Fruit fly (Drosophila melanogaster): ENCODE data around the gene CG2211.

Gene CG2211

dm6 chr3L:1318241-1318640 is 16.9 kb downstream of the CG2211 start, which contains the start of gene Myo61F (continued):
- no peak for TF ChIP-seq CG9609 (GFP tag; optimal IDR thresholded peaks at IDR 0.05)
- TF ChIP-seq MESR4 (GFP tag; optimal IDR thresholded peaks at IDR 0.05): no peak
- no peak for TF ChIP-seq Oli (tag; optimal IDR thresholded peaks at IDR 0.05)
- no peak for TF ChIP-seq CG17328 (GFP tag; IDR thresholded peaks at IDR 0.05)
- 0 out of 3 replicates have a peak, but pooled peaks have one; percentile 12 for TF ChIP-seq Doc3 (GFP tag; IDR thresholded peaks at IDR 0.05; ENCODE audit: partially characterized antibody)
- no peak for TF ChIP-seq CG6272 (GFP tag; IDR thresholded peaks at IDR 0.05)
- no peak for TF ChIP-seq tgo (GFP tag; IDR thresholded peaks at IDR 0.05)
- TF ChIP-seq row (GFP tag; IDR thresholded peaks at IDR 0.05): peak; percentile 16; the same call in 1 of the 3 replicates
- TF ChIP-seq Lpt (GFP tag; optimal IDR thresholded peaks at IDR 0.05): no peak
- no peak for TF ChIP-seq grau (tag; optimal IDR thresholded peaks at IDR 0.05)
- TF ChIP-seq CG3407 (GFP tag; optimal IDR thresholded peaks at IDR 0.05): no peak
- TF ChIP-seq CG14667 (GFP tag; IDR thresholded peaks at IDR 0.05): no peak
- no peak for TF ChIP-seq BtbVII (GFP tag; optimal IDR thresholded peaks at IDR 0.05)
- no peak for TF ChIP-seq CG8765 (GFP tag; IDR thresholded peaks at IDR 0.05)
- no peak for TF ChIP-seq gsb-n (tag; optimal IDR thresholded peaks at IDR 0.05)
- TF ChIP-seq CG16813 (GFP tag; IDR thresholded peaks at IDR 0.05; ENCODE audit: partially characterized antibody): no peak; the same call in 2 of the 3 replicates
- TF ChIP-seq CG6791 (GFP tag; IDR thresholded peaks at IDR 0.05; ENCODE audit: partially characterized antibody): peak; percentile 66
- peak; percentile 30; the same call in 1 of the 2 replicates for TF ChIP-seq amos (GFP tag; IDR thresholded peaks at IDR 0.05; ENCODE audit: partially characterized antibody)

dm6 chr3L:1313039-1313766 is 22.0 kb downstream of the CG2211 start, which contains the start of the genes sturkopf and Herc4:
sturkopf (minus strand) TSS chr3L:1313377.
Herc4 (plus strand) TSS chr3L:1313696.
- peak; percentile 45 for TF ChIP-seq Max (GFP tag; optimal IDR thresholded peaks at IDR 0.05)
- 0 out of 2 replicates have a peak, but pooled peaks have one; percentile 16 for TF ChIP-seq ssp (GFP tag; IDR thresholded peaks at IDR 0.05)
- TF ChIP-seq corto (GFP tag; optimal IDR thresholded peaks at IDR 0.05): no peak
- peak; percentile 34 to 82 for TF ChIP-seq crp (GFP tag; optimal IDR thresholded peaks at IDR 0.05)
- TF ChIP-seq ato (GFP tag; IDR thresholded peaks at IDR 0.05; ENCODE audit: partially characterized antibody): no peak
- TF ChIP-seq CG7271 (tag; optimal IDR thresholded peaks at IDR 0.05): no peak
- peak; percentile 85 for TF ChIP-seq vfl (GFP tag; optimal IDR thresholded peaks at IDR 0.05)
- TF ChIP-seq Vsx1 (GFP tag; optimal IDR thresholded peaks at IDR 0.05): no peak
- TF ChIP-seq CG10321 (GFP tag; IDR thresholded peaks at IDR 0.05): no peak
- no peak for TF ChIP-seq lov (optimal IDR thresholded peaks at IDR 0.05)
- TF ChIP-seq lov (GFP tag; IDR thresholded peaks at IDR 0.05): no peak
- TF ChIP-seq exex (tag; optimal IDR thresholded peaks at IDR 0.05): peak; percentile 39
- TF ChIP-seq esg (GFP tag; conservative IDR thresholded peaks at IDR 0.05): peak; percentile 60; the same call in 1 of the 2 replicates
- TF ChIP-seq CG6175 (GFP tag; IDR thresholded peaks at IDR 0.05): no peak
- TF ChIP-seq D19B (GFP tag; optimal IDR thresholded peaks at IDR 0.05): peak; percentile 82
- TF ChIP-seq az2 (GFP tag; optimal IDR thresholded peaks at IDR 0.05): peak; percentile 76
- TF ChIP-seq usp (GFP tag; optimal IDR thresholded peaks at IDR 0.05): no peak
- TF ChIP-seq CG9727 (GFP tag; optimal IDR thresholded peaks at IDR 0.05): peak; percentile 82
- peak; percentile 41 for TF ChIP-seq fd3F (GFP tag; optimal IDR thresholded peaks at IDR 0.05)
- no peak for TF ChIP-seq TFAM (GFP tag; optimal IDR thresholded peaks at IDR 0.05)
- peak; percentile 21; the same call in 1 of the 2 replicates for TF ChIP-seq rib (GFP tag; IDR thresholded peaks at IDR 0.05)
- peak; percentile 9 for TF ChIP-seq Hand (GFP tag; optimal IDR thresholded peaks at IDR 0.05)
- peak; percentile 43 for TF ChIP-seq CG6765 (GFP tag; optimal IDR thresholded peaks at IDR 0.05)
- TF ChIP-seq Tbp (GFP tag; optimal IDR thresholded peaks at IDR 0.05): no peak
- no peak for TF ChIP-seq CG18764 (GFP tag; optimal IDR thresholded peaks at IDR 0.05)
- no peak for TF ChIP-seq gsb-n (tag; optimal IDR thresholded peaks at IDR 0.05)
- TF ChIP-seq CG14441 (GFP tag; IDR thresholded peaks at IDR 0.05): peak; percentile 50
- no peak for TF ChIP-seq CTCF (GFP tag; optimal IDR thresholded peaks at IDR 0.05)
- TF ChIP-seq CG4328 (GFP tag; optimal IDR thresholded peaks at IDR 0.05): peak; percentile 58
- peak; percentile 41 for TF ChIP-seq Fer3 (tag; optimal IDR thresholded peaks at IDR 0.05)
- TF ChIP-seq unpg (GFP tag; optimal IDR thresholded peaks at IDR 0.05): peak; percentile 64
- peak; percentile 92 for TF ChIP-seq CG7556 (GFP tag; optimal IDR thresholded peaks at IDR 0.05)
- TF ChIP-seq CG31224 (GFP tag; IDR thresholded peaks at IDR 0.05): no peak

All from whole organism, embryonic.